Fruit fly (Drosophila melanogaster) whole organism, embryonic: ENCODE results near the gene CG14615.

Experiments used
- Abd-B ChIP-seq: fragments of 200-800 bp; sonication (Bioruptor generic); optimal IDR thresholded peaks from 2 replicates; lab custom pipeline; 2018; ENCODE audit warnings: missing biosample characterization, mild to moderate bottlenecking, missing genetic modification characterization, moderate library complexity
- Aef1 ChIP-seq: fragments of 200-800 bp; sonication (Bioruptor generic); IDR thresholded peaks from 3 replicates; pipeline ENCODE4 v1.3.6; 2022; ENCODE audit warnings: missing biosample characterization, missing genetic modification characterization
- CG10979 ChIP-seq: fragments of 200-800 bp; sonication (Bioruptor generic); optimal IDR thresholded peaks from 2 replicates; lab custom pipeline; 2018; ENCODE audit warnings: missing biosample characterization, mild to moderate bottlenecking, missing genetic modification characterization, moderate library complexity
- CG11398 ChIP-seq: fragments of 200-800 bp; sonication (Bioruptor generic); optimal IDR thresholded peaks from 2 replicates; lab custom pipeline; 2016; ENCODE audit warnings: missing biosample characterization, missing genetic modification characterization
- CG11560 ChIP-seq: fragments of 200-800 bp; sonication (Bioruptor generic); IDR thresholded peaks from 3 replicates; pipeline ENCODE4 v1.3.6; 2022; ENCODE audit warnings: missing biosample characterization, missing genetic modification characterization
- CG12391 ChIP-seq: fragments of 200-800 bp; sonication (Bioruptor generic); optimal IDR thresholded peaks from 3 replicates; lab custom pipeline; 2018; ENCODE audit warnings: missing biosample characterization, mild to moderate bottlenecking, missing genetic modification characterization, moderate library complexity
- CG12769 ChIP-seq: fragments of 200-800 bp; sonication (Bioruptor generic); optimal IDR thresholded peaks from 2 replicates; lab custom pipeline; 2019; ENCODE audit warnings: missing biosample characterization, mild to moderate bottlenecking, missing genetic modification characterization, moderate library complexity
- CG14050 ChIP-seq: fragments of 200-800 bp; sonication (Bioruptor generic); IDR thresholded peaks from 3 replicates; pipeline ENCODE4 v1.3.6; 2022; ENCODE audit warnings: missing biosample characterization, missing genetic modification characterization
- CG17186 ChIP-seq: fragments of 200-800 bp; sonication (Bioruptor generic); optimal IDR thresholded peaks from 3 replicates; lab custom pipeline; 2017; ENCODE audit warnings: missing biosample characterization, missing genetic modification reagents, missing genetic modification characterization
- CG17802 ChIP-seq: fragments of 200-800 bp; sonication (Bioruptor generic); optimal IDR thresholded peaks from 2 replicates; lab custom pipeline; 2018; ENCODE audit warnings: missing biosample characterization, mild to moderate bottlenecking, missing genetic modification characterization, moderate library complexity
- CG1832 ChIP-seq: fragments of 200-800 bp; sonication (Bioruptor generic); optimal IDR thresholded peaks from 2 replicates; lab custom pipeline; 2017; ENCODE audit warnings: missing biosample characterization, mild to moderate bottlenecking, missing genetic modification characterization, inconsistent platforms
- CG2116 ChIP-seq: fragments of 200-800 bp; sonication (Bioruptor generic); optimal IDR thresholded peaks from 3 replicates; lab custom pipeline; 2018; ENCODE audit warnings: missing biosample characterization, mild to moderate bottlenecking, missing genetic modification characterization
- CG30020 ChIP-seq: fragments of 200-800 bp; optimal IDR thresholded peaks from 2 replicates; lab custom pipeline; 2019; ENCODE audit warnings: missing biosample characterization, mild to moderate bottlenecking, missing genetic modification characterization, moderate library complexity
- CG30431 ChIP-seq: fragments of 200-800 bp; sonication (Bioruptor generic); optimal IDR thresholded peaks from 2 replicates; lab custom pipeline; 2017; ENCODE audit warnings: missing biosample characterization, missing genetic modification characterization
- CG31441 ChIP-seq: fragments of 200-800 bp; sonication (Bioruptor generic); IDR thresholded peaks from 2 replicates; pipeline ENCODE4 v1.3.6; 2022; ENCODE audit warnings: missing biosample characterization, missing genetic modification characterization
- CG32772 ChIP-seq: fragments of 200-800 bp; sonication (Bioruptor generic); IDR thresholded peaks from 2 replicates; pipeline ENCODE4 v1.3.6; 2022; ENCODE audit warnings: missing biosample characterization, missing genetic modification characterization
- CG4617 ChIP-seq: fragments of 200-800 bp; sonication (Bioruptor generic); optimal IDR thresholded peaks from 3 replicates; lab custom pipeline; 2016; ENCODE audit warnings: missing biosample characterization, missing genetic modification characterization, borderline replicate concordance
- CG5180 ChIP-seq: fragments of 200-800 bp; sonication (Bioruptor generic); optimal IDR thresholded peaks from 3 replicates; lab custom pipeline; 2017; ENCODE audit warnings: missing biosample characterization, missing genetic modification characterization, mild to moderate bottlenecking, moderate library complexity, missing genetic modification reagents
- CG5953 ChIP-seq: fragments of 200-800 bp; sonication (Bioruptor generic); IDR thresholded peaks from 2 replicates; pipeline ENCODE4 v1.3.6; 2022; ENCODE audit warnings: missing biosample characterization, missing genetic modification characterization
- CG6689 ChIP-seq: fragments of 200-800 bp; sonication (Bioruptor generic); IDR thresholded peaks from 2 replicates; pipeline ENCODE4 v1.3.6; 2022; ENCODE audit warnings: missing biosample characterization, missing genetic modification characterization
- CG8388 ChIP-seq: fragments of 200-800 bp; sonication (Bioruptor generic); optimal IDR thresholded peaks from 2 replicates; lab custom pipeline; 2019; ENCODE audit warnings: missing biosample characterization, mild to moderate bottlenecking, missing genetic modification characterization, moderate library complexity
- CG9797 ChIP-seq: fragments of 200-800 bp; sonication (Bioruptor generic); optimal IDR thresholded peaks from 3 replicates; lab custom pipeline; 2018; ENCODE audit warnings: missing biosample characterization, mild to moderate bottlenecking, missing genetic modification characterization
- CG9817 ChIP-seq: fragments of 200-800 bp; sonication (Bioruptor generic); optimal IDR thresholded peaks from 2 replicates; lab custom pipeline; 2018; ENCODE audit warnings: missing biosample characterization, mild to moderate bottlenecking, missing genetic modification characterization, moderate library complexity
- Hsf ChIP-seq: fragments of 200-800 bp; sonication (Bioruptor generic); optimal IDR thresholded peaks from 3 replicates; lab custom pipeline; 2016; ENCODE audit warnings: missing biosample characterization, missing genetic modification characterization
- Side ChIP-seq: fragments of 200-800 bp; sonication (Bioruptor generic); optimal IDR thresholded peaks from 2 replicates; lab custom pipeline; 2016; ENCODE audit warnings: missing biosample characterization, missing genetic modification characterization
- Sox102F ChIP-seq: fragments of 200-800 bp; sonication (Bioruptor generic); optimal IDR thresholded peaks from 2 replicates; lab custom pipeline; 2018; ENCODE audit warnings: missing biosample characterization, mild to moderate bottlenecking, missing genetic modification characterization, moderate library complexity
- TFAM ChIP-seq: fragments of 200-800 bp; sonication (Bioruptor generic); optimal IDR thresholded peaks from 2 replicates; lab custom pipeline; 2017; ENCODE audit warnings: missing biosample characterization, missing genetic modification characterization, inconsistent platforms
- Vsx1 ChIP-seq: fragments of 200-800 bp; sonication (Bioruptor generic); optimal IDR thresholded peaks from 2 replicates; lab custom pipeline; 2017; ENCODE audit warnings: missing biosample characterization, mild to moderate bottlenecking, missing genetic modification characterization, missing genetic modification reagents
- amos ChIP-seq: fragments of 200-800 bp; sonication (Bioruptor generic); IDR thresholded peaks from 2 replicates; pipeline ENCODE4 v1.3.6; 2022; ENCODE audit warnings: missing biosample characterization, missing genetic modification characterization; ENCODE audit not compliant: partially characterized antibody
- bowl ChIP-seq: fragments of 200-800 bp; sonication (Bioruptor generic); IDR thresholded peaks from 2 replicates; pipeline ENCODE4 v1.3.6; 2022; ENCODE audit warnings: missing biosample characterization, missing genetic modification characterization
- cg ChIP-seq: fragments of 200-800 bp; sonication (Bioruptor generic); optimal IDR thresholded peaks from 3 replicates; lab custom pipeline; 2019; ENCODE audit warnings: missing biosample characterization, mild to moderate bottlenecking, missing genetic modification characterization, moderate library complexity
- chinmo ChIP-seq: fragments of 200-800 bp; sonication (Bioruptor generic); IDR thresholded peaks from 4 replicates; pipeline ENCODE4 v1.3.6; 2022; ENCODE audit warnings: missing biosample characterization, missing genetic modification characterization; ENCODE audit not compliant: partially characterized antibody
- ci ChIP-seq: fragments of 200-800 bp; sonication (Bioruptor generic); IDR thresholded peaks from 3 replicates; pipeline ENCODE4 v1.3.6; 2022; ENCODE audit warnings: missing biosample characterization, missing genetic modification characterization
- crp ChIP-seq, 2 experiments: fragments of 200-800 bp; sonication (Bioruptor generic); optimal IDR thresholded peaks; 2 replicates in 1 of 2; 3 replicates in 1 of 2; lab custom pipeline; 2017; ENCODE audit warnings: missing biosample characterization in 2 of 2, missing genetic modification characterization in 2 of 2, mild to moderate bottlenecking in 1 of 2, moderate library complexity in 1 of 2
- hkb ChIP-seq, 2 experiments: fragments of 200-800 bp in 1 of 2; fragments of >200 bp in 1 of 2; sonication (Bioruptor generic) in 1 of 2; IDR thresholded peaks in 1 of 2; optimal IDR thresholded peaks in 1 of 2; 2 replicates each; pipeline versions ENCODE4 v1.3.6 to Lab custom; 2017 to 2022; ENCODE audit warnings: missing biosample characterization in 1 of 2, missing genetic modification characterization in 1 of 2
- ind ChIP-seq: fragments of 200-800 bp; sonication (Bioruptor generic); optimal IDR thresholded peaks from 3 replicates; lab custom pipeline; 2016; ENCODE audit warnings: missing biosample characterization, missing genetic modification characterization
- jigr1 ChIP-seq: fragments of 200-800 bp; sonication (Bioruptor generic); IDR thresholded peaks from 3 replicates; pipeline ENCODE4 v1.3.6; 2022; ENCODE audit warnings: missing biosample characterization, missing genetic modification characterization
- kni ChIP-seq: fragments of 200-800 bp; sonication (Bioruptor generic); optimal IDR thresholded peaks from 3 replicates; lab custom pipeline; 2017; ENCODE audit warnings: mild to moderate bottlenecking, missing biosample characterization, missing genetic modification reagents, missing genetic modification characterization
- lbe ChIP-seq: fragments of 200-800 bp; sonication (Bioruptor generic); optimal IDR thresholded peaks from 2 replicates; lab custom pipeline; 2016; ENCODE audit warnings: missing biosample characterization, mild to moderate bottlenecking, missing genetic modification characterization
- luna ChIP-seq: fragments of 200-800 bp; sonication (Bioruptor generic); optimal IDR thresholded peaks from 2 replicates; lab custom pipeline; 2016; ENCODE audit warnings: missing biosample characterization, missing genetic modification characterization
- mirr ChIP-seq: fragments of 200-800 bp; sonication (Bioruptor generic); optimal IDR thresholded peaks from 3 replicates; lab custom pipeline; 2018; ENCODE audit warnings: missing biosample characterization, mild to moderate bottlenecking, missing genetic modification characterization
- mld ChIP-seq: fragments of 200-800 bp; sonication (Bioruptor generic); IDR thresholded peaks from 3 replicates; pipeline ENCODE4 v1.3.6; 2022; ENCODE audit warnings: missing biosample characterization, missing genetic modification characterization; ENCODE audit not compliant: partially characterized antibody
- p53 ChIP-seq: fragments of 200-800 bp; sonication (Bioruptor generic); optimal IDR thresholded peaks from 2 replicates; lab custom pipeline; 2016; ENCODE audit warnings: missing biosample characterization, missing genetic modification characterization
- sd ChIP-seq: fragments of 200-800 bp; sonication (Bioruptor generic); optimal IDR thresholded peaks from 3 replicates; lab custom pipeline; 2018; ENCODE audit warnings: missing biosample characterization, mild to moderate bottlenecking, missing genetic modification characterization, moderate library complexity
- stwl ChIP-seq: fragments of 200-800 bp; sonication (Bioruptor generic); optimal IDR thresholded peaks from 3 replicates; lab custom pipeline; 2018; ENCODE audit warnings: missing biosample characterization, mild to moderate bottlenecking, missing genetic modification characterization, moderate library complexity
- tna ChIP-seq: fragments of 200-800 bp; sonication (Bioruptor generic); IDR thresholded peaks from 2 replicates; pipeline ENCODE4 v1.3.6; 2022; ENCODE audit warnings: missing biosample characterization, missing genetic modification characterization; ENCODE audit not compliant: partially characterized antibody
- ttk ChIP-seq: fragments of 200-800 bp; sonication (Bioruptor generic); IDR thresholded peaks from 2 replicates; pipeline ENCODE4 v2.1.2; 2022; ENCODE audit warnings: missing biosample characterization, missing genetic modification characterization
- vnd ChIP-seq: fragments of 200-800 bp; sonication (Bioruptor generic); IDR thresholded peaks from 3 replicates; pipeline ENCODE4 v1.3.6; 2022; ENCODE audit warnings: missing biosample characterization, missing genetic modification characterization; ENCODE audit not compliant: partially characterized antibody

CG14615 gene

DNA sequence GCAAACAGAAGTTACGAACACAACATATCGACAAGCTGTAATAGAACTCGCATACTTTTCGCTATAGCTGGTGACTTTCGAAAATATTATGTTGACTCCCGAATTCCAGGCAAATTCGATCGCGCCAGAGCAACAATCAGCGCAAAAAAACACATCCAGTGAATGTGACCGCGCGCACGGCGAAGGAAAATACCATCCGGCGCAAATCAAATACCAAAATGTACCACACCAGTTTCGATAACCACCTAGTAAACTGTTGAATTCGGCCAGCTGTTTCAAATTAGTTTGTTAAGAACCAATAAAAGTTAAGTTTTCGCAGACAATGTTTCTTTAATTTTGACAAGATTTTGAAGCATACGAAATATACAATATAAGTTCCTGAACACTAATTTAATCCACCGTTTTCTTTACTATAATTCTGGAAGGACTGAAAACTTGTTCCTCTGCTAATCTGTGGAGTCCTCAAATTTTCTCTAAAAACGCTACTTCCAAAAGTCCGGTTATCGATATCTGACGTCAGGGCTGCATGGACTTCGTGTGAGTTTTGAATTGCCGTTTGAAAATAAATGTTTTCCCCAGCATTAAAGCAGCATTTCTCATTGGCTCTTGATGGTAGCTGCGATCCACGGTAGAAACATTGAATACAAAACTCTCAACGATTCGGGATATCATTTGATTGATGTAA is 32.7 kb upstream of the CG14615 start, which contains the start of the genes Cp110 and CG12576 (continued):
- TF ChIP-seq vnd (GFP tag; lab: Robert Waterston, UW) (no peak), ttk (GFP tag; lab: Robert Waterston, UW) (no peak), CG1832 (no peak), CG10979 (tag; lab: Kevin White, UChicago) (no peak), p53 (GFP tag; lab: Kevin White, UChicago) (no peak), mld (GFP tag; lab: Robert Waterston, UW) (0 out of 3 replicates have a peak, but pooled peaks have one; percentile 21), CG6689 (no peak), CG17802 (no peak), Side (GFP tag; lab: Kevin White, UChicago) (no peak), CG2116 (GFP tag; lab: Kevin White, UChicago) (peak; percentile 93), CG5180 (GFP tag; lab: Kevin White, UChicago) (no peak), CG12769 (tag; lab: Kevin White, UChicago) (peak; percentile 26), CG30431 (no peak), cg (GFP tag; lab: Kevin White, UChicago) (no peak), Aef1 (GFP tag; lab: Robert Waterston, UW) (no peak), luna (no peak), CG17186 (GFP tag; lab: Kevin White, UChicago) (peak; percentile 8), jigr1 (no peak), CG4617 (GFP tag; lab: Kevin White, UChicago) (no peak), CG5953 (no peak), mirr (GFP tag; lab: Kevin White, UChicago) (no peak), sd (tag; lab: Kevin White, UChicago) (peak; percentile 45), kni (GFP tag; lab: Kevin White, UChicago) (no peak), CG11398 (no peak), Vsx1 (GFP tag; lab: Kevin White, UChicago) (no peak), lbe (no peak), Abd-B (GFP tag; lab: Kevin White, UChicago) (no peak), CG30020 (peak; percentile 30), CG8388 (no peak), ind (GFP tag; lab: Kevin White, UChicago) (no peak), chinmo (GFP tag; lab: Robert Waterston, UW) (no peak), CG9797 (GFP tag; lab: Kevin White, UChicago) (peak; percentile 65), hkb (optimal IDR thresholded peaks at IDR 0.05; lab: Kevin White, UChicago) (no peak), hkb (GFP tag; IDR thresholded peaks at IDR 0.05; lab: Robert Waterston, UW) (no peak), crp (GFP tag; optimal IDR thresholded peaks at IDR 0.05; lab: Kevin White, UChicago) (peak in 1 of 2 experiments; percentile 76), CG31441 (GFP tag; lab: Robert Waterston, UW) (no peak), stwl (peak; percentile 19), bowl (GFP tag; lab: Robert Waterston, UW) (no peak), Hsf (no peak), amos (peak; percentile 33; the same call in 1 of the 2 replicates), Sox102F (GFP tag; lab: Kevin White, UChicago) (no peak), CG11560 (tag; lab: Robert Waterston, UW) (no peak), TFAM (GFP tag; lab: Kevin White, UChicago) (no peak), CG14050 (GFP tag; lab: Robert Waterston, UW) (no peak), ci (no peak), CG9817 (tag; lab: Kevin White, UChicago) (no peak), CG32772 (GFP tag; lab: Robert Waterston, UW) (no peak), tna (no peak), CG12391 (tag; lab: Kevin White, UChicago) (no peak)
